Worm (Caenorhabditis elegans): ENCODE data around the gene F45E1.5.

The F45E1.5 gene

ce11 chrX:8030032-8030431, 53.5 kb downstream of the F45E1.5 start:
- TF ChIP-seq nhr-77 (tag; optimal IDR thresholded peaks at IDR 0.05) = no peak
- no peak for TF ChIP-seq lin-13 (GFP tag; optimal IDR thresholded peaks at IDR 0.05)
- TF ChIP-seq alr-1 (tag; optimal IDR thresholded peaks at IDR 0.05) = no peak
- TF ChIP-seq mab-5 (tag; optimal IDR thresholded peaks at IDR 0.05) = no peak
- no peak for TF ChIP-seq ZK546.5 (tag; optimal IDR thresholded peaks at IDR 0.05)
- no peak for TF ChIP-seq lin-11 (tag; optimal IDR thresholded peaks at IDR 0.05)
- no peak for TF ChIP-seq lin-39 (tag; optimal IDR thresholded peaks at IDR 0.05)

Measured in whole organism, L2 larva.